Worm (Caenorhabditis elegans): ENCODE measurements around the gene msp-10.

- TF ChIP-seq nhr-11 (tag; optimal IDR thresholded peaks at IDR 0.05) (no peak), fos-1 (tag; optimal IDR thresholded peaks at IDR 0.05) (no peak), snpc-4 (tag; optimal IDR thresholded peaks at IDR 0.05) (no peak), tbx-2 (tag; optimal IDR thresholded peaks at IDR 0.05) (no peak), ceh-28 (tag; optimal IDR thresholded peaks at IDR 0.05) (no peak), mdl-1 (tag; optimal IDR thresholded peaks at IDR 0.05) (no peak), nhr-76 (tag; optimal IDR thresholded peaks at IDR 0.05) (no peak), nfya-1 (tag; optimal IDR thresholded peaks at IDR 0.05; ENCODE audit: insufficient read depth) (no peak), zag-1 (tag; optimal IDR thresholded peaks at IDR 0.05) (no peak), ceh-9 (tag; optimal IDR thresholded peaks at IDR 0.05) (no peak), egl-5 (tag; optimal IDR thresholded peaks at IDR 0.05) (no peak), elt-3 (tag; optimal IDR thresholded peaks at IDR 0.05) (no peak)
Measured at ce11 chrIV:9854952-9855351, 17.5 kb downstream of the msp-10 start.
